Worm (Caenorhabditis elegans) whole organism, young adult: ENCODE results near the gene lin-15B.

Experiments
- B0035.1 ChIP-seq: sonication (generic microtip); optimal IDR thresholded peaks from 2 replicates; lab custom pipeline; 2016; ENCODE audit warnings: missing genetic modification characterization, mild to moderate bottlenecking, missing compliant biosample characterization, missing genotype, missing genetic modification reagents
- C17E4.6 ChIP-seq: fragments of 200-800 bp; sonication (Bioruptor generic); IDR thresholded peaks from 2 replicates; pipeline ENCODE4 v1.3.6; 2022; ENCODE audit warnings: missing genetic modification reagents, missing genetic modification characterization, missing compliant biosample characterization
- F10E7.11 ChIP-seq: sonication (generic microtip); optimal IDR thresholded peaks from 2 replicates; lab custom pipeline; 2017; ENCODE audit warnings: mild to moderate bottlenecking, missing genetic modification characterization, moderate library complexity, missing compliant biosample characterization
- F55B11.4 ChIP-seq: sonication (generic microtip); optimal IDR thresholded peaks from 2 replicates; lab custom pipeline; 2016; ENCODE audit warnings: missing compliant biosample characterization, missing genetic modification characterization, borderline replicate concordance; ENCODE audit not compliant: insufficient read depth
- T07F8.4 ChIP-seq: sonication (generic microtip); optimal IDR thresholded peaks from 2 replicates; lab custom pipeline; 2016; ENCODE audit warnings: mild to moderate bottlenecking, missing genetic modification characterization, moderate library complexity, missing compliant biosample characterization
- Y56A3A.18 ChIP-seq: fragments of 200-800 bp; sonication (Bioruptor generic); IDR thresholded peaks from 2 replicates; pipeline ENCODE4 v1.3.6; 2022; ENCODE audit warnings: missing genetic modification reagents, missing genetic modification characterization, missing compliant biosample characterization
- Y67H2A.10 ChIP-seq: fragments of 200-800 bp; sonication (Bioruptor generic); conservative IDR thresholded peaks from 2 replicates; pipeline ENCODE4 v1.3.6; 2022; ENCODE audit warnings: missing genetic modification reagents, missing genetic modification characterization, missing compliant biosample characterization
- Y79H2A.3 ChIP-seq: fragments of 200-800 bp; sonication (Bioruptor generic); conservative IDR thresholded peaks from 2 replicates; pipeline ENCODE4 v1.3.6; 2022; ENCODE audit warnings: missing genetic modification reagents, missing genetic modification characterization, missing compliant biosample characterization
- aptf-3 ChIP-seq: fragments of 200-800 bp; sonication (Bioruptor generic); IDR thresholded peaks from 2 replicates; pipeline ENCODE4 v1.3.6; 2022; ENCODE audit warnings: missing genetic modification characterization, missing compliant biosample characterization
- attf-6 ChIP-seq: fragments of 200-800 bp; sonication (Bioruptor generic); IDR thresholded peaks from 2 replicates; pipeline ENCODE4 v1.3.6; 2022; ENCODE audit warnings: missing genetic modification reagents, missing genetic modification characterization, missing compliant biosample characterization
- bed-2 ChIP-seq: fragments of 200-800 bp; sonication (Bioruptor generic); IDR thresholded peaks from 2 replicates; pipeline ENCODE4 v1.3.6; 2022; ENCODE audit warnings: missing genetic modification reagents, missing genetic modification characterization, missing compliant biosample characterization
- cebp-2 ChIP-seq: fragments of 200-800 bp; sonication (Bioruptor generic); IDR thresholded peaks from 2 replicates; pipeline ENCODE4 v1.3.6; 2022; ENCODE audit warnings: missing genetic modification characterization, missing compliant biosample characterization
- ceh-100 ChIP-seq: fragments of 200-800 bp; sonication (Bioruptor generic); IDR thresholded peaks from 2 replicates; pipeline ENCODE4 v1.3.6; 2022; ENCODE audit warnings: missing genetic modification reagents, missing genetic modification characterization, missing compliant biosample characterization
- ceh-27 ChIP-seq: fragments of 200-800 bp; sonication (Bioruptor generic); optimal IDR thresholded peaks from 2 replicates; lab custom pipeline; 2018; ENCODE audit warnings: mild to moderate bottlenecking, missing genetic modification characterization, moderate library complexity, missing compliant biosample characterization
- ceh-58 ChIP-seq: fragments of 200-800 bp; sonication (Bioruptor generic); IDR thresholded peaks from 2 replicates; pipeline ENCODE4 v1.3.6; 2022; ENCODE audit warnings: missing genetic modification characterization, missing compliant biosample characterization
- ceh-91 ChIP-seq: fragments of 200-800 bp; sonication (Bioruptor generic); IDR thresholded peaks from 2 replicates; pipeline ENCODE4 v1.3.6; 2022; ENCODE audit warnings: missing genetic modification reagents, missing genetic modification characterization, missing compliant biosample characterization
- dpff-1 ChIP-seq: sonication (generic microtip); optimal IDR thresholded peaks from 2 replicates; lab custom pipeline; 2017; ENCODE audit warnings: mild to moderate bottlenecking, missing genetic modification characterization, missing compliant biosample characterization
- egrh-3 ChIP-seq: fragments of 200-800 bp; sonication (Bioruptor generic); IDR thresholded peaks from 2 replicates; pipeline ENCODE4 v1.3.6; 2022; ENCODE audit warnings: missing genetic modification reagents, missing genetic modification characterization, missing compliant biosample characterization
- ets-4 ChIP-seq: fragments of 200-800 bp; sonication (Bioruptor generic); optimal IDR thresholded peaks from 2 replicates; lab custom pipeline; 2018; ENCODE audit warnings: mild to moderate bottlenecking, missing genetic modification characterization, missing compliant biosample characterization
- fkh-3 ChIP-seq: sonication (generic microtip); optimal IDR thresholded peaks from 2 replicates; lab custom pipeline; 2016; ENCODE audit warnings: mild to moderate bottlenecking, missing genetic modification characterization, missing compliant biosample characterization
- him-1 ChIP-seq: sonication (generic microtip); optimal IDR thresholded peaks from 2 replicates; lab custom pipeline; 2016; ENCODE audit warnings: missing genotype, missing genetic modification reagents, missing genetic modification characterization, missing compliant biosample characterization
- hmg-1.2 ChIP-seq: fragments of 200-800 bp; sonication (Bioruptor generic); IDR thresholded peaks from 2 replicates; pipeline ENCODE4 v1.3.6; 2022; ENCODE audit warnings: missing genetic modification reagents, missing genetic modification characterization, missing compliant biosample characterization
- hrde-1 ChIP-seq: sonication (generic microtip); optimal IDR thresholded peaks from 2 replicates; lab custom pipeline; 2016; ENCODE audit warnings: missing genetic modification characterization, mild to moderate bottlenecking, missing compliant biosample characterization, moderate library complexity, missing genotype, missing genetic modification reagents, borderline replicate concordance
- lin-54 ChIP-seq: fragments of 200-800 bp; sonication (Bioruptor generic); optimal IDR thresholded peaks from 2 replicates; lab custom pipeline; 2018; ENCODE audit warnings: mild to moderate bottlenecking, missing genetic modification characterization, missing compliant biosample characterization
- lsl-1 ChIP-seq: fragments of 200-800 bp; sonication (Bioruptor generic); optimal IDR thresholded peaks from 2 replicates; lab custom pipeline; 2018; ENCODE audit warnings: mild to moderate bottlenecking, missing genetic modification characterization, moderate library complexity, missing compliant biosample characterization
- lsy-27 ChIP-seq: sonication (generic microtip); optimal IDR thresholded peaks from 2 replicates; lab custom pipeline; 2017; ENCODE audit warnings: missing genetic modification characterization, mild to moderate bottlenecking, missing compliant biosample characterization, antibody characterized with exemption, missing genotype, borderline replicate concordance; ENCODE audit not compliant: insufficient read depth
- madf-8 ChIP-seq: fragments of 200-800 bp; sonication (Bioruptor generic); conservative IDR thresholded peaks from 2 replicates; pipeline ENCODE4 v1.3.6; 2022; ENCODE audit warnings: missing genetic modification reagents, missing genetic modification characterization, missing compliant biosample characterization
- mcd-1 ChIP-seq: fragments of 200-800 bp; sonication (Bioruptor generic); IDR thresholded peaks from 2 replicates; pipeline ENCODE4 v1.3.6; 2022; ENCODE audit warnings: missing genetic modification reagents, missing genetic modification characterization, missing compliant biosample characterization
- mel-28 ChIP-seq: sonication (generic microtip); optimal IDR thresholded peaks from 2 replicates; lab custom pipeline; 2016; ENCODE audit warnings: borderline replicate concordance, mild to moderate bottlenecking, missing genetic modification characterization, missing compliant biosample characterization
- mes-4 ChIP-seq: sonication (generic microtip); optimal IDR thresholded peaks from 2 replicates; lab custom pipeline; 2016; ENCODE audit warnings: missing genotype, missing genetic modification characterization, missing compliant biosample characterization
- mxl-1 ChIP-seq: sonication (generic microtip); optimal IDR thresholded peaks from 2 replicates; lab custom pipeline; 2016; ENCODE audit warnings: missing genetic modification characterization, missing compliant biosample characterization
- nfya-2 ChIP-seq: fragments of 200-800 bp; sonication (Bioruptor generic); IDR thresholded peaks from 2 replicates; pipeline ENCODE4 v1.3.6; 2022; ENCODE audit warnings: missing genetic modification reagents, missing genetic modification characterization, missing compliant biosample characterization
- nhr-120 ChIP-seq: fragments of 200-800 bp; sonication (Bioruptor generic); IDR thresholded peaks from 2 replicates; pipeline ENCODE4 v1.3.6; 2022; ENCODE audit warnings: missing genetic modification characterization, missing compliant biosample characterization
- nhr-179 ChIP-seq: sonication (generic microtip); optimal IDR thresholded peaks from 2 replicates; lab custom pipeline; 2016; ENCODE audit warnings: mild to moderate bottlenecking, missing genetic modification characterization, missing compliant biosample characterization
- nhr-27 ChIP-seq: fragments of 200-800 bp; sonication (Bioruptor generic); optimal IDR thresholded peaks from 2 replicates; lab custom pipeline; 2018; ENCODE audit warnings: mild to moderate bottlenecking, missing genetic modification characterization, moderate library complexity, missing compliant biosample characterization
- nhr-80 ChIP-seq: sonication (generic microtip); optimal IDR thresholded peaks from 2 replicates; lab custom pipeline; 2016; ENCODE audit warnings: missing genetic modification characterization, missing compliant biosample characterization
- pha-4 ChIP-seq: fragments of 150-350 bp; sonication (generic microtip); optimal IDR thresholded peaks from 2 replicates; lab custom pipeline; 2014; ENCODE audit warnings: missing biosample characterization, missing genetic modification reagents, missing genetic modification characterization
- rcor-1 ChIP-seq: fragments of 200-800 bp; sonication (Bioruptor generic); IDR thresholded peaks from 2 replicates; pipeline ENCODE4 v1.3.6; 2022; ENCODE audit warnings: missing genetic modification reagents, missing genetic modification characterization, missing compliant biosample characterization
- rec-8 ChIP-seq, 2 experiments: sonication (generic microtip); optimal IDR thresholded peaks; 2 replicates each; lab custom pipeline; 2016; ENCODE audit warnings: mild to moderate bottlenecking in 2 of 2, missing genetic modification characterization in 2 of 2, missing genetic modification reagents in 2 of 2, missing genotype in 2 of 2, missing biosample characterization in 1 of 2, missing compliant biosample characterization in 1 of 2, moderate library complexity in 1 of 2
- rpc-1 ChIP-seq, 2 experiments: fragments of 150-350 bp in 1 of 2; sonication (generic microtip) in 1 of 2; optimal IDR thresholded peaks; 2 replicates each; lab custom pipeline; 2014 to 2018; ENCODE audit warnings: missing biosample characterization in 1 of 2, missing genetic modification characterization in 1 of 2, missing genetic modification reagents in 1 of 2, missing genotype in 1 of 2
- sdz-38 ChIP-seq: sonication (generic microtip); optimal IDR thresholded peaks from 2 replicates; lab custom pipeline; 2016; ENCODE audit warnings: missing genotype, missing genetic modification characterization, missing compliant biosample characterization
- sea-2 ChIP-seq: fragments of 200-800 bp; sonication (Bioruptor generic); IDR thresholded peaks from 2 replicates; pipeline ENCODE4 v1.3.6; 2022; ENCODE audit warnings: missing genetic modification characterization, missing compliant biosample characterization
- snpc-3.4 ChIP-seq: sonication (generic microtip); optimal IDR thresholded peaks from 2 replicates; lab custom pipeline; 2017; ENCODE audit warnings: missing genetic modification characterization, mild to moderate bottlenecking, missing compliant biosample characterization, antibody characterized with exemption, moderate library complexity, missing genotype, missing genetic modification reagents
- unc-130 ChIP-seq: sonication (generic microtip); optimal IDR thresholded peaks from 2 replicates; lab custom pipeline; 2016; ENCODE audit warnings: missing genetic modification reagents, missing genetic modification characterization, missing compliant biosample characterization
- zim-3 ChIP-seq: sonication (generic microtip); optimal IDR thresholded peaks from 2 replicates; lab custom pipeline; 2017; ENCODE audit warnings: mild to moderate bottlenecking, missing genetic modification characterization, moderate library complexity, missing compliant biosample characterization
- ztf-22 ChIP-seq: fragments of 200-800 bp; sonication (Bioruptor generic); optimal IDR thresholded peaks from 2 replicates; lab custom pipeline; 2018; ENCODE audit warnings: mild to moderate bottlenecking, missing genetic modification characterization, moderate library complexity, missing compliant biosample characterization
- ztf-25 ChIP-seq: fragments of 200-800 bp; sonication (Bioruptor generic); IDR thresholded peaks from 2 replicates; pipeline ENCODE4 v1.3.6; 2022; ENCODE audit warnings: missing genetic modification reagents, missing genetic modification characterization, missing compliant biosample characterization
- ztf-26 ChIP-seq: sonication (generic microtip); optimal IDR thresholded peaks from 2 replicates; lab custom pipeline; 2017; ENCODE audit warnings: missing genetic modification characterization, missing compliant biosample characterization

The lin-15B gene

DNA sequence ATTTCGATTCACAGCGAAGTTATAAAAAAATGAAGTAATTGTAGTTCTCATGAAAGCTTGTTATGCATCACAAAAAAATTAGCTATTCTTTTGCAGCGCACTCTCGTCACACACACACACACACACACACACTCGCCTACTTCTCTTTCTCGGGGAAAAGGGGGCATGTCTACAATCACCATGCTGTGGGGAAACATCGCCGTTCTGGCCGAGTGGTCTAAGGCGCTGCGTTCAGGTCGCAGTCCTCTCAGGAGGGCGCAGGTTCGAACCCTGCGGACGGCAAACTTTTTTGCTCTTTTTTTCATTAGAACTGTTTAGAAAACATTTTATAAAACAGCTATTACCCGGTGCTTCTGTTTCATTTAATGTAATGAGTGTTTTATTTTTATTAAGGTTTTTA, 15.9 kb downstream of the lin-15B start (continued):
- TF ChIP-seq ets-4: no peak
- peak; percentile 74 for TF ChIP-seq B0035.1 (tag; lab: Kevin White, UChicago)
- peak; percentile 46 for TF ChIP-seq ztf-26 (tag; lab: Kevin White, UChicago)
- no peak for TF ChIP-seq F55B11.4 (tag; lab: Kevin White, UChicago)
- TF ChIP-seq ceh-100 (GFP tag; lab: Robert Waterston, UW): peak; percentile 34; the same call in 1 of the 2 replicates
- peak; percentile 74 for TF ChIP-seq snpc-3.4 (tag; lab: Kevin White, UChicago)
- TF ChIP-seq ztf-25: peak; percentile 83
- no peak for TF ChIP-seq pha-4 (tag; lab: Kevin White, UChicago)
- peak; percentile 67; the same call in 1 of the 2 replicates for TF ChIP-seq Y56A3A.18 (GFP tag; lab: Robert Waterston, UW)
- TF ChIP-seq rec-8 (tag; optimal IDR thresholded peaks at IDR 0.05; lab: Kevin White, UChicago): peak; percentile 63 to 87
- TF ChIP-seq hmg-1.2 (GFP tag; lab: Robert Waterston, UW): peak; percentile 90
- TF ChIP-seq T07F8.4 (tag; lab: Kevin White, UChicago): peak; percentile 72
- TF ChIP-seq lsy-27 (tag; lab: Kevin White, UChicago): no peak
- peak; percentile 80 for TF ChIP-seq mes-4
- no peak for TF ChIP-seq mel-28
- peak; percentile 71 for TF ChIP-seq mcd-1
- peak; percentile 34 for TF ChIP-seq nhr-80 (tag; lab: Kevin White, UChicago)
- TF ChIP-seq F10E7.11 (tag; lab: Kevin White, UChicago): peak; percentile 61
- 0 out of 2 replicates have a peak, but pooled peaks have one; percentile 58 for TF ChIP-seq nhr-120 (GFP tag; lab: Robert Waterston, UW)
- no peak for TF ChIP-seq Y67H2A.10 (GFP tag; lab: Robert Waterston, UW)
- TF ChIP-seq lin-54 (GFP tag; lab: Kevin White, UChicago): peak; percentile 60
- peak; percentile 63 for TF ChIP-seq sdz-38 (tag; lab: Kevin White, UChicago)
- TF ChIP-seq lsl-1 (GFP tag; lab: Kevin White, UChicago): peak; percentile 7
- TF ChIP-seq Y79H2A.3: 0 out of 2 replicates have a peak, but pooled peaks have one; percentile 17
- peak; percentile 21; the same call in 1 of the 2 replicates for TF ChIP-seq bed-2 (GFP tag; lab: Robert Waterston, UW)
- no peak for TF ChIP-seq aptf-3 (GFP tag; lab: Robert Waterston, UW)
- peak; percentile 36 for TF ChIP-seq unc-130 (GFP tag; lab: Kevin White, UChicago)
- peak; percentile 62; the same call in 1 of the 2 replicates for TF ChIP-seq attf-6
- no peak for TF ChIP-seq ceh-58 (GFP tag; lab: Robert Waterston, UW)
- TF ChIP-seq fkh-3: peak; percentile 48
- TF ChIP-seq hrde-1 (tag; lab: Kevin White, UChicago): no peak
- peak; percentile 14; the same call in 1 of the 2 replicates for TF ChIP-seq sea-2 (GFP tag; lab: Robert Waterston, UW)
- peak; percentile 82 for TF ChIP-seq him-1 (tag; lab: Kevin White, UChicago)
- TF ChIP-seq cebp-2 (GFP tag; lab: Robert Waterston, UW): peak; percentile 84; the same call in 1 of the 2 replicates
- peak; percentile 64 for TF ChIP-seq mxl-1
- no peak for TF ChIP-seq C17E4.6
- no peak for TF ChIP-seq ztf-22 (GFP tag; lab: Kevin White, UChicago)
- TF ChIP-seq dpff-1 (tag; lab: Kevin White, UChicago): no peak
- peak; percentile 61 for TF ChIP-seq zim-3 (tag; lab: Kevin White, UChicago)
- TF ChIP-seq nfya-2 (GFP tag; lab: Robert Waterston, UW): no peak
- TF ChIP-seq nhr-179 (tag; lab: Kevin White, UChicago): peak; percentile 22
- peak; percentile 82 for TF ChIP-seq rcor-1 (GFP tag; lab: Robert Waterston, UW)
- TF ChIP-seq egrh-3: peak; percentile 80
- no peak for TF ChIP-seq ceh-91 (GFP tag; lab: Robert Waterston, UW)
- peak; percentile 73 for TF ChIP-seq ceh-27 (GFP tag; lab: Kevin White, UChicago)
- TF ChIP-seq nhr-27 (tag; lab: Kevin White, UChicago): no peak
- no peak for TF ChIP-seq madf-8 (GFP tag; lab: Robert Waterston, UW)
- TF ChIP-seq rpc-1 (optimal IDR thresholded peaks at IDR 0.05; lab: Kevin White, UChicago): peak; percentile 89
- peak; percentile 89 for TF ChIP-seq rpc-1 (tag; optimal IDR thresholded peaks at IDR 0.05; lab: Kevin White, UChicago)
